Fruit fly (Drosophila melanogaster) whole organism, embryonic: ENCODE measurements around the gene CG5665.

ENCODE experiments used
- CG10565 ChIP-seq: fragments of 200-800 bp; sonication (Bioruptor generic); optimal IDR thresholded peaks from 3 replicates; lab custom pipeline; 2016; ENCODE audit warnings: missing biosample characterization, mild to moderate bottlenecking, missing genetic modification characterization
- CG12104 ChIP-seq: fragments of 200-800 bp; sonication (Bioruptor generic); optimal IDR thresholded peaks from 3 replicates; lab custom pipeline; 2016; ENCODE audit warnings: missing biosample characterization, missing genetic modification characterization
- CG1233 ChIP-seq: fragments of 200-800 bp; sonication (Bioruptor generic); optimal IDR thresholded peaks from 4 replicates; lab custom pipeline; 2018; ENCODE audit warnings: missing biosample characterization, mild to moderate bottlenecking, missing genetic modification characterization
- CG13287 ChIP-seq: fragments of 200-800 bp; sonication (Bioruptor generic); IDR thresholded peaks from 2 replicates; pipeline ENCODE4 v1.3.6; 2022; ENCODE audit warnings: missing biosample characterization, missing genetic modification characterization; ENCODE audit not compliant: partially characterized antibody
- CG13775 ChIP-seq: fragments of 200-800 bp; sonication (Bioruptor generic); optimal IDR thresholded peaks from 3 replicates; lab custom pipeline; 2017; ENCODE audit warnings: missing biosample characterization, mild to moderate bottlenecking, missing genetic modification characterization
- CG14860 ChIP-seq: fragments of 200-800 bp; sonication (Bioruptor generic); IDR thresholded peaks from 3 replicates; pipeline ENCODE4 v1.3.6; 2022; ENCODE audit warnings: missing biosample characterization, missing genetic modification characterization; ENCODE audit not compliant: partially characterized antibody
- CG18764 ChIP-seq: fragments of 200-800 bp; sonication (Bioruptor generic); optimal IDR thresholded peaks from 3 replicates; lab custom pipeline; 2016; ENCODE audit warnings: missing biosample characterization, missing genetic modification characterization
- CG2712 ChIP-seq: fragments of 200-800 bp; optimal IDR thresholded peaks from 3 replicates; lab custom pipeline; 2019; ENCODE audit warnings: missing biosample characterization, mild to moderate bottlenecking, missing genetic modification characterization, moderate library complexity
- CG2875 ChIP-seq: fragments of 200-800 bp; sonication (Bioruptor generic); optimal IDR thresholded peaks from 2 replicates; lab custom pipeline; 2017; ENCODE audit warnings: missing biosample characterization, mild to moderate bottlenecking, missing genetic modification characterization, missing genetic modification reagents
- CG30403 ChIP-seq: fragments of 200-800 bp; sonication (Bioruptor generic); optimal IDR thresholded peaks from 3 replicates; lab custom pipeline; 2016; ENCODE audit warnings: missing biosample characterization, missing genetic modification characterization
- CG32767 ChIP-seq: fragments of 200-800 bp; sonication (Bioruptor generic); IDR thresholded peaks from 2 replicates; pipeline ENCODE4 v1.3.6; 2022; ENCODE audit warnings: missing biosample characterization, missing genetic modification characterization
- CG34422 ChIP-seq: fragments of 200-800 bp; sonication (Bioruptor generic); IDR thresholded peaks from 3 replicates; pipeline ENCODE4 v1.3.6; 2022; ENCODE audit warnings: missing biosample characterization, missing genetic modification characterization
- CG3847 ChIP-seq: fragments of 200-800 bp; sonication (Bioruptor generic); IDR thresholded peaks from 2 replicates; pipeline ENCODE4 v1.3.6; 2022; ENCODE audit warnings: missing biosample characterization, missing genetic modification characterization
- CG3995 ChIP-seq: fragments of 200-800 bp; sonication (Bioruptor generic); optimal IDR thresholded peaks from 3 replicates; lab custom pipeline; 2016; ENCODE audit warnings: missing biosample characterization, missing genetic modification characterization
- CG5245 ChIP-seq: fragments of 200-800 bp; sonication (Bioruptor generic); optimal IDR thresholded peaks from 3 replicates; lab custom pipeline; 2016; ENCODE audit warnings: missing biosample characterization, missing genetic modification characterization
- CG6654 ChIP-seq: fragments of 200-800 bp; sonication (Bioruptor generic); optimal IDR thresholded peaks from 2 replicates; lab custom pipeline; 2017; ENCODE audit warnings: missing biosample characterization, mild to moderate bottlenecking, missing genetic modification characterization
- CG9932 ChIP-seq: fragments of 200-800 bp; sonication (Bioruptor generic); IDR thresholded peaks from 2 replicates; pipeline ENCODE4 v1.3.6; 2022; ENCODE audit warnings: missing biosample characterization, missing genetic modification characterization
- Chrac-16 ChIP-seq: fragments of 200-800 bp; sonication (Bioruptor generic); optimal IDR thresholded peaks from 3 replicates; lab custom pipeline; 2016; ENCODE audit warnings: missing biosample characterization, missing genetic modification characterization
- CoRest ChIP-seq: fragments of 200-800 bp; sonication (Bioruptor generic); optimal IDR thresholded peaks from 3 replicates; lab custom pipeline; 2018; ENCODE audit warnings: missing biosample characterization, mild to moderate bottlenecking, missing genetic modification characterization, moderate library complexity
- D19B ChIP-seq: fragments of 200-800 bp; sonication (Bioruptor generic); optimal IDR thresholded peaks from 2 replicates; lab custom pipeline; 2017; ENCODE audit warnings: missing biosample characterization, mild to moderate bottlenecking, missing genetic modification characterization
- Deaf1 ChIP-seq: fragments of 200-800 bp; optimal IDR thresholded peaks from 3 replicates; lab custom pipeline; 2019; ENCODE audit warnings: missing biosample characterization, mild to moderate bottlenecking, missing genetic modification characterization, moderate library complexity
- HmgD ChIP-seq: fragments of 200-800 bp; sonication (Bioruptor generic); optimal IDR thresholded peaks from 3 replicates; lab custom pipeline; 2016; ENCODE audit warnings: missing biosample characterization, missing genetic modification characterization
- HmgZ ChIP-seq: fragments of 200-800 bp; sonication (Bioruptor generic); optimal IDR thresholded peaks from 2 replicates; lab custom pipeline; 2018; ENCODE audit warnings: missing biosample characterization, mild to moderate bottlenecking, missing genetic modification characterization
- Hmr ChIP-seq: fragments of 200-800 bp; sonication (Bioruptor generic); optimal IDR thresholded peaks from 3 replicates; lab custom pipeline; 2017; ENCODE audit warnings: mild to moderate bottlenecking, missing biosample characterization, missing genetic modification reagents, missing genetic modification characterization
- Lpt ChIP-seq: fragments of >200 bp; optimal IDR thresholded peaks from 2 replicates; lab custom pipeline; 2018; ENCODE audit warnings: missing biosample characterization, missing genetic modification characterization
- MESR4 ChIP-seq: fragments of 200-800 bp; sonication (Bioruptor generic); optimal IDR thresholded peaks from 2 replicates; lab custom pipeline; 2018; ENCODE audit warnings: missing biosample characterization, mild to moderate bottlenecking, missing genetic modification characterization, moderate library complexity
- Mad ChIP-seq: fragments of 200-800 bp; sonication (Bioruptor generic); optimal IDR thresholded peaks from 2 replicates; lab custom pipeline; 2016; ENCODE audit warnings: missing biosample characterization, missing genetic modification characterization
- Med ChIP-seq: fragments of 200-800 bp; sonication (Bioruptor generic); peaks from one replicate; lab custom pipeline; 2016; ENCODE audit warnings: missing biosample characterization, missing genetic modification characterization, mild to moderate bottlenecking, inconsistent platforms, moderate library complexity
- Myb ChIP-seq: fragments of 200-800 bp; sonication (Bioruptor generic); optimal IDR thresholded peaks from 2 replicates; lab custom pipeline; 2016; ENCODE audit warnings: missing biosample characterization, missing genetic modification characterization
- Optix ChIP-seq: fragments of 200-800 bp; sonication (Bioruptor generic); IDR thresholded peaks from 3 replicates; pipeline ENCODE4 v1.3.6; 2022; ENCODE audit warnings: missing biosample characterization, missing genetic modification characterization
- Pdp1 ChIP-seq, 2 experiments: fragments of 200-800 bp; sonication (Bioruptor generic); optimal IDR thresholded peaks; 3 replicates each; lab custom pipeline; 2016; ENCODE audit warnings: missing biosample characterization in 2 of 2, missing genetic modification characterization in 2 of 2, mild to moderate bottlenecking in 1 of 2, moderate library complexity in 1 of 2
- Vsx1 ChIP-seq: fragments of 200-800 bp; sonication (Bioruptor generic); optimal IDR thresholded peaks from 2 replicates; lab custom pipeline; 2017; ENCODE audit warnings: missing biosample characterization, mild to moderate bottlenecking, missing genetic modification characterization, missing genetic modification reagents
- Xrp1 ChIP-seq: fragments of 200-800 bp; sonication (Bioruptor generic); IDR thresholded peaks from 2 replicates; pipeline ENCODE4 v1.3.6; 2022; ENCODE audit warnings: missing biosample characterization, missing genetic modification characterization
- ab ChIP-seq: fragments of 200-800 bp; sonication (Bioruptor generic); optimal IDR thresholded peaks from 2 replicates; lab custom pipeline; 2016; ENCODE audit warnings: missing biosample characterization, missing genetic modification characterization
- amos ChIP-seq: fragments of 200-800 bp; sonication (Bioruptor generic); IDR thresholded peaks from 2 replicates; pipeline ENCODE4 v1.3.6; 2022; ENCODE audit warnings: missing biosample characterization, missing genetic modification characterization; ENCODE audit not compliant: partially characterized antibody
- disco-r ChIP-seq: fragments of 200-800 bp; sonication (Bioruptor generic); optimal IDR thresholded peaks from 2 replicates; lab custom pipeline; 2016; ENCODE audit warnings: missing biosample characterization, missing genetic modification characterization
- dmrt11E ChIP-seq: fragments of 200-800 bp; sonication (Bioruptor generic); optimal IDR thresholded peaks from 3 replicates; lab custom pipeline; 2018; ENCODE audit warnings: missing biosample characterization, mild to moderate bottlenecking, missing genetic modification characterization, moderate library complexity
- en ChIP-seq: fragments of 200-800 bp; sonication (Bioruptor generic); optimal IDR thresholded peaks from 2 replicates; lab custom pipeline; 2016; ENCODE audit warnings: missing biosample characterization, missing genetic modification characterization
- gfzf ChIP-seq: fragments of 200-800 bp; sonication (Bioruptor generic); optimal IDR thresholded peaks from 2 replicates; lab custom pipeline; 2016; ENCODE audit warnings: missing biosample characterization, mild to moderate bottlenecking, missing genetic modification characterization, moderate library complexity
- gsb-n ChIP-seq: fragments of 200-800 bp; sonication (Bioruptor generic); optimal IDR thresholded peaks from 3 replicates; lab custom pipeline; 2018; ENCODE audit warnings: missing biosample characterization, mild to moderate bottlenecking, missing genetic modification characterization
- her ChIP-seq: fragments of 200-800 bp; sonication (Bioruptor generic); optimal IDR thresholded peaks from 2 replicates; lab custom pipeline; 2016; ENCODE audit warnings: missing biosample characterization, missing genetic modification characterization
- jumu ChIP-seq: fragments of 200-800 bp; sonication (Bioruptor generic); optimal IDR thresholded peaks from 3 replicates; lab custom pipeline; 2016; ENCODE audit warnings: missing biosample characterization, missing genetic modification characterization
- lilli ChIP-seq: fragments of 200-800 bp; sonication (Bioruptor generic); optimal IDR thresholded peaks from 3 replicates; lab custom pipeline; 2016; ENCODE audit warnings: missing biosample characterization, missing genetic modification characterization
- maf-S ChIP-seq: fragments of 200-800 bp; sonication (Bioruptor generic); optimal IDR thresholded peaks from 2 replicates; lab custom pipeline; 2016; ENCODE audit warnings: missing biosample characterization, missing genetic modification characterization
- nmo ChIP-seq: fragments of 200-800 bp; sonication (Bioruptor generic); optimal IDR thresholded peaks from 2 replicates; lab custom pipeline; 2018; ENCODE audit warnings: missing biosample characterization, mild to moderate bottlenecking, missing genetic modification characterization, moderate library complexity
- nom ChIP-seq: fragments of 200-800 bp; sonication (Bioruptor generic); optimal IDR thresholded peaks from 2 replicates; lab custom pipeline; 2017; ENCODE audit warnings: missing biosample characterization, missing genetic modification characterization, mild to moderate bottlenecking, moderate library complexity, missing genetic modification reagents
- p53 ChIP-seq: fragments of 200-800 bp; sonication (Bioruptor generic); optimal IDR thresholded peaks from 2 replicates; lab custom pipeline; 2016; ENCODE audit warnings: missing biosample characterization, missing genetic modification characterization
- prd ChIP-seq, 3 experiments: fragments of >200 bp in 2 of 3; fragments of 200-800 bp in 1 of 3; sonication (Bioruptor generic) in 1 of 3; optimal IDR thresholded peaks in 2 of 3; IDR thresholded peaks in 1 of 3; 2 replicates in 2 of 3; 3 replicates in 1 of 3; pipeline versions ENCODE4 v1.3.6 to Lab custom; 2017 to 2022; ENCODE audit warnings: missing biosample characterization in 1 of 3, missing genetic modification characterization in 1 of 3
- sens ChIP-seq: fragments of 200-800 bp; sonication (Bioruptor generic); peaks from one replicate; lab custom pipeline; 2016; ENCODE audit warnings: missing biosample characterization, missing genetic modification characterization
- tx ChIP-seq: fragments of 200-800 bp; sonication (Bioruptor generic); optimal IDR thresholded peaks from 2 replicates; lab custom pipeline; 2016; ENCODE audit warnings: missing biosample characterization, missing genetic modification characterization

CG5665 gene

DNA sequence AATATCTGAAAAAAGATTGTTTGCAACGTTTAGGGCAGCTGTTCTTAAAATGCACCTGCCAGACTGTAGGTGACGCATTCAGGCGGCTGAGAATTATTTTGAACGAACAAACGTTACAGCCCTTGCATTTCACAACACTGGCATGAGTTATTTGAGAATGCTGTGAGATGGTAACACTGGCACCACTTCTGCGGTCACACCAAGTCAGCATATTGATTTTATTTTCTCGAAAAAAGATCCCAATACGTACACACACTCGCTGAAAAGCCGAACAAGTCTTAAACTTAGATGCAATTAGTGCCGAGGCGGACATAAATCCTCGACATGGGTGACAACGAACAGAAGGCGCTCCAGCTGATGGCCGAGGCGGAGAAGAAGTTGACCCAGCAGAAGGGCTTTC lies 44.8 kb upstream of the CG5665 start, which contains the start of gene alphaSnap (continued):
- TF ChIP-seq HmgD (GFP tag; lab: Kevin White, UChicago), result peak; percentile 42
- no peak for TF ChIP-seq p53
- no peak for TF ChIP-seq ab (GFP tag; lab: Kevin White, UChicago)
- peak; percentile 32 for TF ChIP-seq CG3995
- TF ChIP-seq Lpt (GFP tag; lab: Kevin White, UChicago), result no peak
- peak; percentile 30 for TF ChIP-seq CG13775 (GFP tag; lab: Kevin White, UChicago)
- no peak for TF ChIP-seq prd (optimal IDR thresholded peaks at IDR 0.05; lab: Kevin White, UChicago)
- TF ChIP-seq prd (GFP tag; IDR thresholded peaks at IDR 0.05; lab: Robert Waterston, UW), result no peak
- TF ChIP-seq CG13287 (GFP tag; lab: Robert Waterston, UW), result peak; percentile 37; the same call in 1 of the 2 replicates
- TF ChIP-seq en, result no peak
- peak; percentile 85 for TF ChIP-seq gfzf
- no peak for TF ChIP-seq jumu (GFP tag; lab: Kevin White, UChicago)
- no peak for TF ChIP-seq CG2875
- TF ChIP-seq CG14860, result no peak
- TF ChIP-seq Hmr (GFP tag; lab: Kevin White, UChicago), result peak; percentile 57
- no peak for TF ChIP-seq D19B (GFP tag; lab: Kevin White, UChicago)
- no peak for TF ChIP-seq disco-r (GFP tag; lab: Kevin White, UChicago)
- TF ChIP-seq CG12104, result no peak
- peak; percentile 73 for TF ChIP-seq gsb-n (tag; lab: Kevin White, UChicago)
- peak; percentile 20 for TF ChIP-seq nom (GFP tag; lab: Kevin White, UChicago)
- peak; percentile 8 for TF ChIP-seq dmrt11E (tag; lab: Kevin White, UChicago)
- no peak for TF ChIP-seq Vsx1 (GFP tag; lab: Kevin White, UChicago)
- peak; percentile 43; the same call in 1 of the 2 replicates for TF ChIP-seq CG9932 (GFP tag; lab: Robert Waterston, UW)
- TF ChIP-seq CG1233 (GFP tag; lab: Kevin White, UChicago), result no peak
- peak in 1 of 2 experiments; percentile 55 for TF ChIP-seq Pdp1 (GFP tag; optimal IDR thresholded peaks at IDR 0.05; lab: Kevin White, UChicago)
- TF ChIP-seq Optix, result 0 out of 3 replicates have a peak, but pooled peaks have one; percentile 6
- peak; percentile 80 for TF ChIP-seq HmgZ (tag; lab: Kevin White, UChicago)
- peak; percentile 90 for TF ChIP-seq Med
- TF ChIP-seq CG2712 (tag; lab: Kevin White, UChicago), result peak; percentile 27
- peak; percentile 96 for TF ChIP-seq MESR4 (GFP tag; lab: Kevin White, UChicago)
- peak; percentile 32; the same call in 1 of the 3 replicates for TF ChIP-seq CG34422
- peak; percentile 18 for TF ChIP-seq CG30403 (GFP tag; lab: Kevin White, UChicago)
- peak; percentile 44 for TF ChIP-seq amos
- TF ChIP-seq nmo (GFP tag; lab: Kevin White, UChicago), result peak; percentile 51
- TF ChIP-seq CG10565, result no peak
- peak; percentile 38 for TF ChIP-seq lilli (GFP tag; lab: Kevin White, UChicago)
- 0 out of 2 replicates have a peak, but pooled peaks have one; percentile 44 for TF ChIP-seq CG32767 (GFP tag; lab: Robert Waterston, UW)
- TF ChIP-seq Deaf1 (tag; lab: Kevin White, UChicago), result no peak
- TF ChIP-seq Myb (GFP tag; lab: Kevin White, UChicago), result peak; percentile 98
- no peak for TF ChIP-seq CG5245
- no peak for TF ChIP-seq sens (GFP tag; lab: Kevin White, UChicago)
- TF ChIP-seq CoRest (tag; lab: Kevin White, UChicago), result peak; percentile 57
- no peak for TF ChIP-seq CG18764 (GFP tag; lab: Kevin White, UChicago)
- TF ChIP-seq her (GFP tag; lab: Kevin White, UChicago), result peak; percentile 20
- TF ChIP-seq CG3847 (GFP tag; lab: Robert Waterston, UW), result peak; percentile 55
- no peak for TF ChIP-seq CG6654
- no peak for TF ChIP-seq Chrac-16 (GFP tag; lab: Kevin White, UChicago)
- TF ChIP-seq tx (GFP tag; lab: Kevin White, UChicago), result peak; percentile 13
- TF ChIP-seq maf-S, result peak; percentile 14
- TF ChIP-seq Xrp1 (GFP tag; lab: Robert Waterston, UW), result peak; percentile 34; the same call in 1 of the 2 replicates
- TF ChIP-seq Mad (GFP tag; lab: Kevin White, UChicago), result no peak
